Worm (Caenorhabditis elegans) whole organism, L1 larva: ENCODE data around the gene nhr-128.

Experiments
- C16A3.4 ChIP-seq: fragments of 150-350 bp; optimal IDR thresholded peaks from 2 replicates; lab custom pipeline; 2014; ENCODE audit warnings: missing biosample characterization, missing genetic modification characterization
- C34B4.2 ChIP-seq: sonication (generic microtip); optimal IDR thresholded peaks from 2 replicates; lab custom pipeline; 2017; ENCODE audit warnings: mild to moderate bottlenecking, missing genetic modification characterization, missing compliant biosample characterization
- aly-2 ChIP-seq: fragments of 150-350 bp; optimal IDR thresholded peaks from 2 replicates; lab custom pipeline; 2014; ENCODE audit warnings: missing biosample characterization, missing genetic modification characterization
- elt-3 ChIP-seq, 6 experiments: fragments of 150-350 bp in 1 of 6; sonication (generic microtip); optimal IDR thresholded peaks; 2 replicates each; lab custom pipeline; 2017 to 2018; ENCODE audit warnings: missing biosample characterization in 6 of 6, missing genetic modification characterization in 6 of 6, inconsistent platforms in 1 of 6
- fkh-4 ChIP-seq: sonication (generic microtip); optimal IDR thresholded peaks from 2 replicates; lab custom pipeline; 2016; ENCODE audit warnings: missing compliant biosample characterization, missing genetic modification characterization, borderline replicate concordance
- lin-13 ChIP-seq: fragments of 150-350 bp; optimal IDR thresholded peaks from 2 replicates; lab custom pipeline; 2014; ENCODE audit warnings: missing biosample characterization, missing genetic modification reagents, missing genetic modification characterization
- lin-14 ChIP-seq: fragments of 200-800 bp; sonication (Bioruptor generic); optimal IDR thresholded peaks from 2 replicates; lab custom pipeline; 2018; ENCODE audit warnings: mild to moderate bottlenecking, missing genetic modification characterization, moderate library complexity, missing compliant biosample characterization
- lin-39 ChIP-seq: fragments of 150-350 bp; optimal IDR thresholded peaks from 2 replicates; lab custom pipeline; 2014; ENCODE audit warnings: missing biosample characterization, missing genetic modification reagents, missing genetic modification characterization
- lir-3 ChIP-seq: sonication (generic microtip); optimal IDR thresholded peaks from 2 replicates; lab custom pipeline; 2016; ENCODE audit warnings: mild to moderate bottlenecking, missing genetic modification characterization, moderate library complexity, missing compliant biosample characterization; ENCODE audit not compliant: poor library complexity
- nhr-11 ChIP-seq: fragments of 150-350 bp; optimal IDR thresholded peaks from 2 replicates; lab custom pipeline; 2014; ENCODE audit warnings: missing biosample characterization, missing genetic modification characterization
- nhr-12 ChIP-seq: sonication (generic microtip); optimal IDR thresholded peaks from 2 replicates; lab custom pipeline; 2017; ENCODE audit warnings: missing biosample characterization, missing genetic modification characterization
- nhr-20 ChIP-seq: sonication (generic microtip); optimal IDR thresholded peaks from 2 replicates; lab custom pipeline; 2016; ENCODE audit warnings: mild to moderate bottlenecking, missing genetic modification characterization, missing compliant biosample characterization
- nhr-77 ChIP-seq: fragments of 150-350 bp; optimal IDR thresholded peaks from 2 replicates; lab custom pipeline; 2014; ENCODE audit warnings: missing biosample characterization, missing genetic modification characterization
- nhr-85 ChIP-seq: sonication (generic microtip); peaks from one replicate; lab custom pipeline; 2016; ENCODE audit warnings: missing genetic modification characterization, inconsistent platforms, missing compliant biosample characterization
- pqm-1 ChIP-seq: sonication (generic microtip); optimal IDR thresholded peaks from 3 replicates; lab custom pipeline; 2017; ENCODE audit warnings: missing biosample characterization, missing genetic modification characterization
- rnt-1 ChIP-seq: sonication (generic microtip); optimal IDR thresholded peaks from 2 replicates; lab custom pipeline; 2016; ENCODE audit warnings: mild to moderate bottlenecking, missing genetic modification characterization, moderate library complexity, missing compliant biosample characterization
- skn-1 ChIP-seq: fragments of 150-350 bp; optimal IDR thresholded peaks from 2 replicates; lab custom pipeline; 2014; ENCODE audit warnings: missing biosample characterization, missing genetic modification characterization
- sox-4 ChIP-seq: sonication (generic microtip); optimal IDR thresholded peaks from 2 replicates; lab custom pipeline; 2016; ENCODE audit warnings: missing genetic modification characterization, missing compliant biosample characterization
- sup-37 ChIP-seq: fragments of 200-800 bp; sonication (Bioruptor generic); optimal IDR thresholded peaks from 2 replicates; lab custom pipeline; 2018; ENCODE audit warnings: mild to moderate bottlenecking, missing genetic modification characterization, missing compliant biosample characterization
- tbx-2 ChIP-seq: sonication (generic microtip); optimal IDR thresholded peaks from 2 replicates; lab custom pipeline; 2016; ENCODE audit warnings: missing genetic modification characterization, missing compliant biosample characterization
- unc-30 ChIP-seq: sonication (generic microtip); optimal IDR thresholded peaks from 2 replicates; lab custom pipeline; 2017; ENCODE audit warnings: missing biosample characterization, missing genetic modification characterization
- unc-86 ChIP-seq: sonication (generic microtip); optimal IDR thresholded peaks from 2 replicates; lab custom pipeline; 2016; ENCODE audit warnings: missing genetic modification characterization, missing compliant biosample characterization
- unc-98 ChIP-seq: fragments of 200-800 bp; sonication (Bioruptor generic); IDR thresholded peaks from 2 replicates; pipeline ENCODE4 v1.3.6; 2022; ENCODE audit warnings: missing genetic modification characterization, missing compliant biosample characterization
- xbp-1 ChIP-seq: sonication (generic microtip); optimal IDR thresholded peaks from 2 replicates; lab custom pipeline; 2016; ENCODE audit warnings: missing genetic modification characterization, missing compliant biosample characterization
- ztf-4 ChIP-seq: fragments of 150-350 bp; optimal IDR thresholded peaks from 2 replicates; lab custom pipeline; 2014; ENCODE audit warnings: missing biosample characterization, missing genetic modification characterization

The nhr-128 gene

DNA sequence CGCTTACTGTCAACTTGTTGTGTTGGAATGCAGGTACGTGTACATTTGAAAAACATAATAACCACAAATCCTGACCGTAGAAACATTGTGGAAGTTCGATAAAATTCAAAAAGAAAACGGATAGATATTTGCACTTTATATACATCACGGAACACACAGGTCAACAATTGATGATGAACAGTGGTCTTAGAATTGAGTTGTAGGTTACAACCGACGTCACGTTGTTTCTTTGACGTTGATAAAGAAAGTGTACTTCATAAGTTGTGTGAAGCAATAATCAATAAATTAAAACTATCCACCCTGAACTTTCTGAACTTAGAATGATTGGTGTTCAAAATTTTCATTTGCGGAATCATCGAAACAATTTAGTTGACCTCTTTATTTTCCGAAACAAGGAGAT lies 49.9 kb downstream of the nhr-128 start, which contains the start of gene Y5H2A.1:
Y5H2A.1 (minus strand) TSS at position 101 of the 400 bp plus-strand sequence.
- TF ChIP-seq lin-39 (tag; lab: Kevin White, UChicago) (no peak), nhr-20 (tag; lab: Kevin White, UChicago) (no peak), fkh-4 (tag; lab: Kevin White, UChicago) (no peak), xbp-1 (tag; lab: Kevin White, UChicago) (no peak), unc-86 (tag; lab: Kevin White, UChicago) (no peak), unc-30 (tag; lab: Kevin White, UChicago) (no peak), lir-3 (no peak), unc-98 (GFP tag; lab: Robert Waterston, UW) (no peak), lin-14 (GFP tag; lab: Kevin White, UChicago) (no peak), skn-1 (tag; lab: Kevin White, UChicago) (no peak), sox-4 (tag; lab: Kevin White, UChicago) (no peak), C16A3.4 (no peak), pqm-1 (tag; lab: Kevin White, UChicago) (no peak), sup-37 (GFP tag; lab: Kevin White, UChicago) (no peak), nhr-11 (tag; lab: Kevin White, UChicago) (no peak), C34B4.2 (no peak), rnt-1 (tag; lab: Kevin White, UChicago) (no peak), nhr-85 (no peak)

DNA sequence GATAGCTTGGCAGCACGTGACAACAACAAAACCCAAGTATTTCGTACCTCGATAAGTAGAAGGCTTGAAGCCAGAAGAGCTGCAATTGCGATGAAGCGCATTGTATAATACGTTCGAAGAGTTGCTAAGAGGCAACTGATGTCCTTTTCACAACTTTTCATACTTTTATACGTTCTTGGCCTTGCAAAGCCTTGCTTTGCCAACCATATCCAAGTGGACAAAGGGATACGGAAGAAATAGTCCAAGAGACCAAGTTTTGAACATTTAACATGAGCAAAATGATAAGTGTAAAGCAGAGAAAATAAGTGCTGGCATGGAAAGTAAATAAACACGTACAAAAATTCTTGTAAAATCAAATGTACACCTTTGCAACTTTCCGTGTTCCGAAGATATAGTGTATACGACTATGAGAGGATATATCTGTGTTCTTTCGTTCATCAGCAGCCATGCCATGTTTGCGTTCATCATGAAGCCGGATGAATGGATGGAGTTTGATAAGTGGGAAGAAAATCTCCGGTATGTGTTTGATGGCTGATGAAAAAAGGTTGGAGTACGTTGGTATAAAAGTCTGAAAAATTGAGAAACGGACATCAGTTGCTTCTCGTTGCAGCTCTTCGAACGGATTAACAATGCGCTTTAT lies 52.5 kb downstream of the nhr-128 start, which contains the start of the genes Y5H2A.4 and abu-4:
Y5H2A.4 (minus strand) TSS at position 101 of the 640 bp plus-strand sequence.
abu-4 (plus strand) TSS at position 590 of the 640 bp plus-strand sequence.
- TF ChIP-seq pqm-1 (tag; lab: Kevin White, UChicago) (no peak), tbx-2 (tag; lab: Kevin White, UChicago) (no peak), lin-13 (GFP tag; lab: Kevin White, UChicago) (no peak), nhr-77 (tag; lab: Kevin White, UChicago) (no peak), unc-98 (GFP tag; lab: Robert Waterston, UW) (no peak), sox-4 (tag; lab: Kevin White, UChicago) (no peak), elt-3 (tag; optimal IDR thresholded peaks at IDR 0.05; lab: Kevin White, UChicago) (no peak), sup-37 (GFP tag; lab: Kevin White, UChicago) (no peak), nhr-12 (tag; lab: Kevin White, UChicago) (no peak), ztf-4 (tag; lab: Kevin White, UChicago) (no peak), lir-3 (no peak), aly-2 (no peak), unc-86 (tag; lab: Kevin White, UChicago) (no peak)
